Fruit fly (Drosophila melanogaster) whole organism, adult: ENCODE data around the gene Nepl12.

Experiments used
- cnc ChIP-seq, 2 experiments: fragments of >200 bp; optimal IDR thresholded peaks; 2 replicates each; lab custom pipeline; 2017
- toe ChIP-seq: fragments of 200-800 bp; sonication (Bioruptor generic); optimal IDR thresholded peaks from 2 replicates; lab custom pipeline; 2016; ENCODE audit warnings: missing biosample characterization, missing genetic modification characterization

DNA sequence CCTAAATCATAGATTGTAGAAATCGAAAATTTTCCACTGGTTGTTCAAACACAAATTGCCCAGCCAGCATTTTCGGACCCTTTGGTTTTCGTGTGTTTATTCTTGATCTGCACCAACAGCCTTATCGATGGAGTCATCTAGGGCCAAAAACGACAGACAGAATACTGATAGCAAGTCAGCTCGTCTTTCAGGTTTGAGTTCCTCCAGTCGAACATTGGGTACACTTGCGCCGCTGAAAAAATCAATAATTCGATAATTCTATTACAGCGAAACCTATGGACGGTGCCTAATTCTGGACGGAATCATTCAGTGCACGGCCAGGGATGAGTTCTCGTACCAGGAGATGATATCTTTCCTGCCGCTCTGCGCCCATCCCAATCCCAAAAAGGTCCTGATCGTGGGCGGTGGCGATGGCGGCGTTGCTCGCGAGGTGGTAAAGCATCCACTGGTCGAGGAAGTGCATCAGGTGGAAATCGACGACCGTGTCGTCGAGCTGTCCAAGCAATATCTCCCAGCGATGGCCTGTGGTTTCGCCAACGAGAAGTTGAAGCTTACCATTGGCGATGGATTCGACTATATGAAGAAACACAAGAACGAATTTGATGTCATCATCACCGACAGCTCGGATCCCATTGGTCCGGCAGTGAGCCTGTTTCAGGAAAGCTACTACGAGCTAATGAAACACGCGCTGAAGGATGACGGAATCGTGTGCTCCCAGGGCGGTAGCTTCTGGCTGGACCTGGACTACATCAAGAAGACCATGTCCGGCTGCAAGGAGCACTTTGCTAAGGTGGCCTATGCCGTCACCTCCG, 43.0 kb upstream of the Nepl12 start:
- TF ChIP-seq cnc (optimal IDR thresholded peaks at IDR 0.05; lab: Kevin White, UChicago) = no peak
- no peak for TF ChIP-seq toe (GFP tag; lab: Kevin White, UChicago)
